Worm (Caenorhabditis elegans): ENCODE results near the gene npr-35.

npr-35 gene

ce11 chrIV:7754114-7754513 is 10.5 kb downstream of the npr-35 start (continued):
- TF ChIP-seq D1046.2 (GFP tag; IDR thresholded peaks at IDR 0.05) (no peak), F37D6.2 (tag; optimal IDR thresholded peaks at IDR 0.05) (no peak), lin-1 (GFP tag; IDR thresholded peaks at IDR 0.05) (no peak), zip-11 (GFP tag; IDR thresholded peaks at IDR 0.05) (no peak), spr-3 (GFP tag; optimal IDR thresholded peaks at IDR 0.05) (peak; percentile 28), fkh-10 (GFP tag; optimal IDR thresholded peaks at IDR 0.05) (no peak), nhr-111 (GFP tag; optimal IDR thresholded peaks at IDR 0.05) (no peak), ama-1 (optimal IDR thresholded peaks at IDR 0.05) (no peak), mep-1 (tag; optimal IDR thresholded peaks at IDR 0.05) (no peak), saeg-2 (GFP tag; IDR thresholded peaks at IDR 0.05) (no peak), zfp-3 (GFP tag; conservative IDR thresholded peaks at IDR 0.05) (no peak), zip-2 (tag; optimal IDR thresholded peaks at IDR 0.05) (no peak), nhr-42 (GFP tag; IDR thresholded peaks at IDR 0.05) (no peak), lin-13 (GFP tag; optimal IDR thresholded peaks at IDR 0.05) (no peak), lin-29 (GFP tag; IDR thresholded peaks at IDR 0.05) (no peak), vab-7 (GFP tag; IDR thresholded peaks at IDR 0.05) (no peak), nhr-237 (tag; optimal IDR thresholded peaks at IDR 0.05) (no peak), ztf-7 (tag; optimal IDR thresholded peaks at IDR 0.05) (no peak), madf-5 (GFP tag; IDR thresholded peaks at IDR 0.05) (0 out of 4 replicates have a peak, but pooled peaks of 1 of the 2 experiments have one; percentile 45), daf-16 (GFP tag; optimal IDR thresholded peaks at IDR 0.05) (no peak), daf-16 (tag; optimal IDR thresholded peaks at IDR 0.05) (no peak), egl-27 (tag; optimal IDR thresholded peaks at IDR 0.05) (no peak), zag-1 (tag; optimal IDR thresholded peaks at IDR 0.05) (no peak)

ce11 chrIV:7757245-7757644 is 13.6 kb downstream of the npr-35 start, which contains the start of gene C46A5.4:
Gene C46A5.4, minus strand, starts transcription at chrIV:7757345.
- no peak for TF ChIP-seq zip-11 (GFP tag; IDR thresholded peaks at IDR 0.05)
- no peak for TF ChIP-seq nhr-237 (tag; optimal IDR thresholded peaks at IDR 0.05)
- TF ChIP-seq dpl-1 (GFP tag; optimal IDR thresholded peaks at IDR 0.05), result no peak
- TF ChIP-seq sdz-12 (GFP tag; optimal IDR thresholded peaks at IDR 0.05), result no peak
- TF ChIP-seq lsy-2 (tag; optimal IDR thresholded peaks at IDR 0.05), result no peak
- no peak for TF ChIP-seq zip-2 (tag; optimal IDR thresholded peaks at IDR 0.05)
- no peak for TF ChIP-seq cey-2 (tag; optimal IDR thresholded peaks at IDR 0.05; ENCODE audit: borderline replicate concordance, insufficient read depth)

- TF ChIP-seq Y48G9A.11 (GFP tag; IDR thresholded peaks at IDR 0.05) (no peak), daf-19 (GFP tag; conservative IDR thresholded peaks at IDR 0.05) (no peak), hmg-1.1 (GFP tag; IDR thresholded peaks at IDR 0.05) (no peak), fkh-10 (GFP tag; optimal IDR thresholded peaks at IDR 0.05) (no peak), fos-1 (tag; optimal IDR thresholded peaks at IDR 0.05) (no peak), aha-1 (tag) (no peak), zag-1 (tag; optimal IDR thresholded peaks at IDR 0.05) (no peak), ama-1 (optimal IDR thresholded peaks at IDR 0.05) (no peak), daf-8 (GFP tag; IDR thresholded peaks at IDR 0.05) (no peak)
Observed at ce11 chrIV:7759527-7759926, 15.9 kb downstream of the npr-35 start, which contains the start of gene dsb-3. Gene dsb-3, minus strand, starts transcription at chrIV:7759627.

ce11 chrIV:7760117-7760516 is 16.5 kb downstream of the npr-35 start, which contains the start of gene del-7:
Gene del-7, plus strand, starts transcription at chrIV:7760417.
- TF ChIP-seq R02D3.7 (tag; optimal IDR thresholded peaks at IDR 0.05), result no peak
- TF ChIP-seq lin-38 (GFP tag; IDR thresholded peaks at IDR 0.05), result no peak
- TF ChIP-seq ctbp-1 (GFP tag; IDR thresholded peaks at IDR 0.05), result no peak
- no peak for TF ChIP-seq lin-15B (tag; optimal IDR thresholded peaks at IDR 0.05)
- no peak for TF ChIP-seq unc-130 (GFP tag; optimal IDR thresholded peaks at IDR 0.05)
- no peak for TF ChIP-seq hlh-11 (tag; optimal IDR thresholded peaks at IDR 0.05)
- no peak for TF ChIP-seq nhr-76 (tag; optimal IDR thresholded peaks at IDR 0.05)
- no peak for TF ChIP-seq nhr-237 (tag; optimal IDR thresholded peaks at IDR 0.05)
- TF ChIP-seq ztf-11 (tag; optimal IDR thresholded peaks at IDR 0.05), result no peak
- TF ChIP-seq nhr-111 (GFP tag; optimal IDR thresholded peaks at IDR 0.05), result no peak
- TF ChIP-seq rbr-2 (tag; optimal IDR thresholded peaks at IDR 0.05), result no peak
- no peak for TF ChIP-seq nhr-25 (tag; optimal IDR thresholded peaks at IDR 0.05; ENCODE audit: borderline replicate concordance, insufficient read depth)
- no peak for TF ChIP-seq D1046.2 (GFP tag; IDR thresholded peaks at IDR 0.05)
- TF ChIP-seq spr-1 (tag; optimal IDR thresholded peaks at IDR 0.05), result no peak
- TF ChIP-seq madf-5 (GFP tag; IDR thresholded peaks at IDR 0.05), result no peak
- TF ChIP-seq mxl-2 (GFP tag; conservative IDR thresholded peaks at IDR 0.05), result no peak
- TF ChIP-seq lin-13 (GFP tag; optimal IDR thresholded peaks at IDR 0.05), result no peak

All from whole organism, L4 larva.